Worm (Caenorhabditis elegans) whole organism, L4 larva: ENCODE data around the gene R11F4.1.
A peak's percentile ranks its signal among the peaks of the same experiment; 100 is the strongest.

ENCODE experiments used
- T20F7.1 ChIP-seq: fragments of 200-800 bp; sonication (Bioruptor generic); optimal IDR thresholded peaks from 2 replicates; lab custom pipeline; 2018; ENCODE audit warnings: mild to moderate bottlenecking, missing genetic modification characterization, missing compliant biosample characterization
- Y48G9A.11 ChIP-seq: fragments of 200-800 bp; sonication (Bioruptor generic); IDR thresholded peaks from 2 replicates; pipeline ENCODE4 v1.3.6; 2022; ENCODE audit warnings: missing genetic modification reagents, missing genetic modification characterization, missing compliant biosample characterization
- Y5F2A.4 ChIP-seq: fragments of 200-800 bp; sonication (Bioruptor generic); optimal IDR thresholded peaks from 2 replicates; lab custom pipeline; 2018; ENCODE audit warnings: mild to moderate bottlenecking, missing genetic modification characterization, missing compliant biosample characterization
- Y75B8A.6 ChIP-seq: fragments of 200-800 bp; sonication (Bioruptor generic); IDR thresholded peaks from 2 replicates; pipeline ENCODE4 v1.3.6; 2022; ENCODE audit warnings: missing genetic modification reagents, missing genetic modification characterization, missing compliant biosample characterization
- aha-1 ChIP-seq: fragments of 150-350 bp; peaks from one replicate; lab custom pipeline; 2014; ENCODE audit warnings: missing biosample characterization, missing genetic modification characterization
- aly-2 ChIP-seq: sonication (generic microtip); optimal IDR thresholded peaks from 2 replicates; lab custom pipeline; 2018; ENCODE audit warnings: missing biosample characterization, missing genetic modification characterization
- ama-1 ChIP-seq: fragments of 150-350 bp; optimal IDR thresholded peaks from 2 replicates; lab custom pipeline; 2014; ENCODE audit warnings: inconsistent platforms, mixed read lengths
- ceh-20 ChIP-seq: fragments of 200-800 bp; sonication (Bioruptor generic); IDR thresholded peaks from 2 replicates; pipeline ENCODE4 v1.3.6; 2022; ENCODE audit warnings: missing genetic modification reagents, missing genetic modification characterization, missing compliant biosample characterization
- ceh-44 ChIP-seq: fragments of 200-800 bp; sonication (Bioruptor generic); IDR thresholded peaks from 2 replicates; pipeline ENCODE4 v1.3.6; 2022; ENCODE audit warnings: missing genetic modification reagents, missing genetic modification characterization, missing compliant biosample characterization
- ceh-82 ChIP-seq: sonication (generic microtip); optimal IDR thresholded peaks from 2 replicates; lab custom pipeline; 2017; ENCODE audit warnings: missing biosample characterization, missing genetic modification characterization
- ces-1 ChIP-seq: fragments of 150-350 bp; sonication (generic microtip); optimal IDR thresholded peaks from 4 replicates; lab custom pipeline; 2014; ENCODE audit warnings: missing biosample characterization, missing genetic modification reagents, missing genetic modification characterization
- cey-2 ChIP-seq: sonication (generic microtip); optimal IDR thresholded peaks from 3 replicates; lab custom pipeline; 2017; ENCODE audit warnings: missing genetic modification characterization, mild to moderate bottlenecking, missing compliant biosample characterization, antibody characterized with exemption, borderline replicate concordance; ENCODE audit not compliant: insufficient read depth
- ctbp-1 ChIP-seq: fragments of 200-800 bp; sonication (Bioruptor generic); IDR thresholded peaks from 2 replicates; pipeline ENCODE4 v1.3.6; 2022; ENCODE audit warnings: missing genetic modification reagents, missing genetic modification characterization, missing compliant biosample characterization
- daf-12 ChIP-seq: fragments of 150-350 bp; optimal IDR thresholded peaks from 2 replicates; lab custom pipeline; 2014; ENCODE audit warnings: missing biosample characterization, missing genetic modification reagents, missing genetic modification characterization
- dmd-9 ChIP-seq: fragments of 200-800 bp; sonication (Bioruptor generic); IDR thresholded peaks from 2 replicates; pipeline ENCODE4 v1.3.6; 2022; ENCODE audit warnings: missing genetic modification reagents, missing genetic modification characterization, missing compliant biosample characterization
- egl-43 ChIP-seq: fragments of 200-800 bp; sonication (Bioruptor generic); IDR thresholded peaks from 2 replicates; pipeline ENCODE4 v1.3.6; 2022; ENCODE audit warnings: missing genetic modification reagents, missing genetic modification characterization, missing compliant biosample characterization
- fkh-10 ChIP-seq: fragments of 150-350 bp; optimal IDR thresholded peaks from 2 replicates; lab custom pipeline; 2014; ENCODE audit warnings: missing biosample characterization, missing genetic modification reagents, missing genetic modification characterization
- fos-1 ChIP-seq: fragments of 150-350 bp; optimal IDR thresholded peaks from 2 replicates; lab custom pipeline; 2014; ENCODE audit warnings: missing biosample characterization, missing genetic modification characterization
- hmg-1.1 ChIP-seq: fragments of 200-800 bp; sonication (Bioruptor generic); IDR thresholded peaks from 2 replicates; pipeline ENCODE4 v1.3.6; 2022; ENCODE audit warnings: missing genetic modification reagents, missing genetic modification characterization, missing compliant biosample characterization
- lin-1 ChIP-seq: fragments of 200-800 bp; sonication (Bioruptor generic); IDR thresholded peaks from 2 replicates; pipeline ENCODE4 v1.3.6; 2022; ENCODE audit warnings: missing genetic modification reagents, missing genetic modification characterization, missing compliant biosample characterization
- lin-15B ChIP-seq: fragments of 150-350 bp; sonication (generic microtip); optimal IDR thresholded peaks from 3 replicates; lab custom pipeline; 2014; ENCODE audit warnings: missing biosample characterization, missing genetic modification characterization
- lin-29 ChIP-seq: fragments of 200-800 bp; sonication (Bioruptor generic); IDR thresholded peaks from 2 replicates; pipeline ENCODE4 v1.3.6; 2022; ENCODE audit warnings: missing genetic modification reagents, missing genetic modification characterization, missing compliant biosample characterization
- mdl-1 ChIP-seq, 2 experiments: fragments of 150-350 bp in 1 of 2; sonication (generic microtip) in 1 of 2; optimal IDR thresholded peaks; 2 replicates each; lab custom pipeline; 2014 to 2017; ENCODE audit warnings: missing biosample characterization in 2 of 2, missing genetic modification characterization in 2 of 2
- mxl-2 ChIP-seq: fragments of 200-800 bp; sonication (Bioruptor generic); conservative IDR thresholded peaks from 2 replicates; pipeline ENCODE4 v1.3.6; 2022; ENCODE audit warnings: missing genetic modification reagents, missing genetic modification characterization, missing compliant biosample characterization
- nhr-48 ChIP-seq: sonication (generic microtip); optimal IDR thresholded peaks from 2 replicates; lab custom pipeline; 2016; ENCODE audit warnings: mild to moderate bottlenecking, missing genetic modification characterization, missing compliant biosample characterization
- nhr-76 ChIP-seq: fragments of 150-350 bp; optimal IDR thresholded peaks from 2 replicates; lab custom pipeline; 2014; ENCODE audit warnings: missing biosample characterization, missing genetic modification characterization
- rbr-2 ChIP-seq: sonication (generic microtip); optimal IDR thresholded peaks from 2 replicates; lab custom pipeline; 2016; ENCODE audit warnings: missing genotype, missing genetic modification characterization, missing compliant biosample characterization
- saeg-2 ChIP-seq: fragments of 200-800 bp; sonication (Bioruptor generic); IDR thresholded peaks from 2 replicates; pipeline ENCODE4 v1.3.6; 2022; ENCODE audit warnings: missing genetic modification reagents, missing genetic modification characterization, missing compliant biosample characterization
- set-16 ChIP-seq: fragments of 200-800 bp; sonication (Bioruptor generic); IDR thresholded peaks from 2 replicates; pipeline ENCODE4 v1.3.6; 2022; ENCODE audit warnings: missing genetic modification reagents, missing genetic modification characterization, missing compliant biosample characterization
- skn-1 ChIP-seq: fragments of 150-350 bp; optimal IDR thresholded peaks from 2 replicates; lab custom pipeline; 2014; ENCODE audit warnings: missing biosample characterization, missing genetic modification characterization
- spr-3 ChIP-seq: fragments of 200-800 bp; sonication (Bioruptor generic); optimal IDR thresholded peaks from 2 replicates; lab custom pipeline; 2018; ENCODE audit warnings: mild to moderate bottlenecking, missing genetic modification characterization, missing compliant biosample characterization
- zag-1 ChIP-seq: fragments of 150-350 bp; optimal IDR thresholded peaks from 2 replicates; lab custom pipeline; 2014; ENCODE audit warnings: missing biosample characterization, missing genetic modification characterization
- zip-11 ChIP-seq: fragments of 200-800 bp; sonication (Bioruptor generic); IDR thresholded peaks from 2 replicates; pipeline ENCODE4 v1.3.6; 2022; ENCODE audit warnings: missing genetic modification characterization, missing compliant biosample characterization
- zip-2 ChIP-seq: fragments of 150-350 bp; optimal IDR thresholded peaks from 2 replicates; lab custom pipeline; 2014; ENCODE audit warnings: missing biosample characterization, missing genetic modification characterization

Gene R11F4.1

ce11 chrII:4122899-4123298 is 31.2 kb downstream of the R11F4.1 start:
- TF ChIP-seq mxl-2 (no peak), fkh-10 (GFP tag; lab: Kevin White, UChicago) (no peak), nhr-48 (no peak), nhr-76 (tag; lab: Kevin White, UChicago) (no peak), skn-1 (tag; lab: Kevin White, UChicago) (no peak), lin-15B (no peak), spr-3 (GFP tag; lab: Kevin White, UChicago) (no peak), lin-1 (GFP tag; lab: Robert Waterston, UW) (no peak), Y48G9A.11 (no peak), dmd-9 (GFP tag; lab: Robert Waterston, UW) (no peak), mdl-1 (tag; optimal IDR thresholded peaks at IDR 0.05; lab: Kevin White, UChicago) (no peak), daf-12 (no peak), T20F7.1 (GFP tag; lab: Kevin White, UChicago) (no peak), saeg-2 (GFP tag; lab: Robert Waterston, UW) (no peak), aly-2 (tag; lab: Kevin White, UChicago) (no peak), ama-1 (lab: Kevin White, UChicago) (no peak), Y5F2A.4 (no peak), ctbp-1 (GFP tag; lab: Robert Waterston, UW) (no peak), hmg-1.1 (GFP tag; lab: Robert Waterston, UW) (no peak)

DNA sequence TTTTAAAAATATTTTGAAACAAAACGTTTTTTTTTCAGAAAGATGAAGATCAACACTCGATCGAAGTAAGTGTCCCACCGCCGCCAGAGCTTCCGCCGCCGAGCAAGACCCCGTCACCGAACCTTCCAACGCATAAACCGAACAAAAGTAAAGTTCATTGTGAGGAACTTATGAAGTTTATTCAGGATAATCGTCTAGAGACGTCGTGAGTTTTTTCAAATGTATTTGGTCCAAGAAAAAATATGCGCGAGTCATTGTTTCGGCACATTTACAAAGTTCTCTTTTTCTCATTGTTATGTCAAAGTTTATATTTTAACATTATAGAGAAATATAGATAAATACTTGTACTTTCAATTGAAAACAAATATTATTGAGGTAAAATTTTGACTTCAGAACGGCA is 33.5 kb downstream of the R11F4.1 start:
- peak; percentile 96 for TF ChIP-seq aha-1 (tag; lab: Kevin White, UChicago)
- TF ChIP-seq ceh-20 (GFP tag; lab: Robert Waterston, UW): no peak
- TF ChIP-seq ceh-44 (GFP tag; lab: Robert Waterston, UW): no peak

ce11 chrII:4129450-4129849 is 37.7 kb downstream of the R11F4.1 start:
- TF ChIP-seq fos-1 (tag; lab: Kevin White, UChicago): no peak
- no peak for TF ChIP-seq zag-1
- peak; percentile 75 for TF ChIP-seq aha-1 (tag; lab: Kevin White, UChicago)
- TF ChIP-seq, all 104 proteins: peak for 1

ce11 chrII:4133332-4133731 is 41.6 kb downstream of the R11F4.1 start:
- TF ChIP-seq mdl-1 (tag; optimal IDR thresholded peaks at IDR 0.05; lab: Kevin White, UChicago) (no peak), ctbp-1 (GFP tag; lab: Robert Waterston, UW) (peak; percentile 63; the same call in 1 of the 2 replicates), egl-43 (GFP tag; lab: Robert Waterston, UW) (no peak), lin-29 (GFP tag; lab: Robert Waterston, UW) (no peak), cey-2 (no peak), fkh-10 (GFP tag; lab: Kevin White, UChicago) (peak; percentile 78), zip-2 (no peak), ces-1 (GFP tag; lab: Kevin White, UChicago) (peak; percentile 22), zip-11 (GFP tag; lab: Robert Waterston, UW) (no peak), Y75B8A.6 (GFP tag; lab: Robert Waterston, UW) (no peak), rbr-2 (tag; lab: Kevin White, UChicago) (no peak)

ce11 chrII:4134688-4135087 is 43.0 kb downstream of the R11F4.1 start:
- TF ChIP-seq egl-43 (GFP tag; lab: Robert Waterston, UW): peak; percentile 70; the same call in 1 of the 2 replicates
- TF ChIP-seq set-16: peak; percentile 95
- no peak for TF ChIP-seq ceh-82 (tag; lab: Kevin White, UChicago)
- TF ChIP-seq rbr-2 (tag; lab: Kevin White, UChicago): peak; percentile 23
